Worm (Caenorhabditis elegans) whole organism, L1 larva: Measurements from ENCODE around the gene clec-178.
A peak's percentile ranks its signal among the peaks of the same experiment; 100 is the strongest.

Experiments
- C04F5.9 ChIP-seq: sonication (generic microtip); optimal IDR thresholded peaks from 2 replicates; lab custom pipeline; 2016; ENCODE audit warnings: missing genetic modification characterization, missing compliant biosample characterization
- C16A3.4 ChIP-seq: fragments of 150-350 bp; optimal IDR thresholded peaks from 2 replicates; lab custom pipeline; 2014; ENCODE audit warnings: missing biosample characterization, missing genetic modification characterization
- C34B4.2 ChIP-seq: sonication (generic microtip); optimal IDR thresholded peaks from 2 replicates; lab custom pipeline; 2017; ENCODE audit warnings: mild to moderate bottlenecking, missing genetic modification characterization, missing compliant biosample characterization
- F16B12.6 ChIP-seq: fragments of 150-350 bp; optimal IDR thresholded peaks from 2 replicates; lab custom pipeline; 2014; ENCODE audit warnings: missing biosample characterization, missing genetic modification characterization
- Y116A8C.19 ChIP-seq: sonication (generic microtip); optimal IDR thresholded peaks from 2 replicates; lab custom pipeline; 2016; ENCODE audit warnings: missing compliant biosample characterization, missing genetic modification characterization, borderline replicate concordance
- aha-1 ChIP-seq: fragments of 150-350 bp; optimal IDR thresholded peaks from 2 replicates; lab custom pipeline; 2014; ENCODE audit warnings: missing biosample characterization, missing genetic modification characterization
- aly-2 ChIP-seq: fragments of 150-350 bp; optimal IDR thresholded peaks from 2 replicates; lab custom pipeline; 2014; ENCODE audit warnings: missing biosample characterization, missing genetic modification characterization
- ama-1 ChIP-seq: fragments of 150-350 bp; optimal IDR thresholded peaks from 2 replicates; lab custom pipeline; 2014
- blmp-1 ChIP-seq: fragments of 150-350 bp; optimal IDR thresholded peaks from 2 replicates; lab custom pipeline; 2014; ENCODE audit warnings: missing biosample characterization, missing genetic modification characterization
- ceh-63 ChIP-seq: fragments of 200-800 bp; sonication (Bioruptor generic); optimal IDR thresholded peaks from 2 replicates; lab custom pipeline; 2018; ENCODE audit warnings: mild to moderate bottlenecking, missing genetic modification characterization, missing compliant biosample characterization
- ceh-8 ChIP-seq: fragments of 200-800 bp; sonication (Bioruptor generic); optimal IDR thresholded peaks from 2 replicates; lab custom pipeline; 2018; ENCODE audit warnings: mild to moderate bottlenecking, missing genetic modification characterization, moderate library complexity, missing compliant biosample characterization
- ceh-88 ChIP-seq: fragments of 200-800 bp; sonication (Bioruptor generic); IDR thresholded peaks from 2 replicates; pipeline ENCODE4 v1.3.6; 2022; ENCODE audit warnings: missing genetic modification characterization, missing compliant biosample characterization
- ces-1 ChIP-seq: fragments of 150-350 bp; optimal IDR thresholded peaks from 2 replicates; lab custom pipeline; 2014; ENCODE audit warnings: missing biosample characterization, missing genetic modification reagents, missing genetic modification characterization
- dsc-1 ChIP-seq: sonication (generic microtip); optimal IDR thresholded peaks from 2 replicates; lab custom pipeline; 2016; ENCODE audit warnings: mild to moderate bottlenecking, missing genetic modification characterization, missing compliant biosample characterization
- efl-1 ChIP-seq, 4 experiments: fragments of 150-350 bp; optimal IDR thresholded peaks in 3 of 4; peaks in 1 of 4; 1 replicate in 1 of 4; 2 replicates in 3 of 4; lab custom pipeline; 2014; ENCODE audit warnings: missing biosample characterization in 2 of 4, missing genetic modification characterization in 2 of 4, missing genetic modification reagents in 2 of 4
- efl-3 ChIP-seq: fragments of 200-800 bp; sonication (Bioruptor generic); optimal IDR thresholded peaks from 2 replicates; lab custom pipeline; 2018; ENCODE audit warnings: mild to moderate bottlenecking, missing genetic modification characterization, missing compliant biosample characterization
- egl-13 ChIP-seq: sonication (generic microtip); optimal IDR thresholded peaks from 2 replicates; lab custom pipeline; 2016; ENCODE audit warnings: missing genotype, missing genetic modification reagents, missing genetic modification characterization, missing compliant biosample characterization
- egl-27 ChIP-seq, 2 experiments: fragments of 150-350 bp in 1 of 2; sonication (generic microtip); optimal IDR thresholded peaks; 3 replicates each; lab custom pipeline; 2017 to 2018; ENCODE audit warnings: missing biosample characterization in 2 of 2, missing genetic modification characterization in 2 of 2, missing genetic modification reagents in 2 of 2
- elt-3 ChIP-seq, 6 experiments: fragments of 150-350 bp in 1 of 6; sonication (generic microtip); optimal IDR thresholded peaks; 2 replicates each; lab custom pipeline; 2017 to 2018; ENCODE audit warnings: missing biosample characterization in 6 of 6, missing genetic modification characterization in 6 of 6, inconsistent platforms in 1 of 6
- fkh-8 ChIP-seq: sonication (generic microtip); optimal IDR thresholded peaks from 2 replicates; lab custom pipeline; 2016; ENCODE audit warnings: mild to moderate bottlenecking, missing genetic modification characterization, missing compliant biosample characterization
- fos-1 ChIP-seq: fragments of 150-350 bp; optimal IDR thresholded peaks from 2 replicates; lab custom pipeline; 2014; ENCODE audit warnings: missing biosample characterization, missing genetic modification characterization
- grh-1 ChIP-seq: fragments of 200-800 bp; sonication (Bioruptor generic); IDR thresholded peaks from 2 replicates; pipeline ENCODE4 v1.3.6; 2022; ENCODE audit warnings: missing genetic modification reagents, missing genetic modification characterization, missing compliant biosample characterization
- hpl-2 ChIP-seq: fragments of 150-350 bp; optimal IDR thresholded peaks from 2 replicates; lab custom pipeline; 2014; ENCODE audit warnings: missing biosample characterization, missing genetic modification reagents, missing genetic modification characterization
- irx-1 ChIP-seq: sonication (generic microtip); optimal IDR thresholded peaks from 2 replicates; lab custom pipeline; 2016; ENCODE audit warnings: missing genetic modification characterization, missing compliant biosample characterization
- jun-1 ChIP-seq: fragments of 150-350 bp; optimal IDR thresholded peaks from 2 replicates; lab custom pipeline; 2014; ENCODE audit warnings: missing biosample characterization, missing genetic modification reagents, missing genetic modification characterization
- lin-15B ChIP-seq: fragments of 150-350 bp; sonication (generic microtip); optimal IDR thresholded peaks from 3 replicates; lab custom pipeline; 2014; ENCODE audit warnings: missing biosample characterization, missing genetic modification characterization
- lin-35 ChIP-seq, 2 experiments: fragments of 150-350 bp; optimal IDR thresholded peaks; 2 replicates each; lab custom pipeline; 2014; ENCODE audit warnings: missing biosample characterization in 2 of 2, missing genetic modification characterization in 2 of 2, missing genetic modification reagents in 2 of 2
- lsy-2 ChIP-seq, 2 experiments: fragments of 150-350 bp; optimal IDR thresholded peaks; 2 replicates each; lab custom pipeline; 2014; ENCODE audit warnings: missing biosample characterization in 2 of 2, missing genetic modification characterization in 2 of 2
- mab-9 ChIP-seq: fragments of 200-800 bp; sonication (Bioruptor generic); IDR thresholded peaks from 2 replicates; pipeline ENCODE4 v1.3.6; 2022; ENCODE audit warnings: missing genetic modification reagents, missing genetic modification characterization, missing compliant biosample characterization
- nhr-11 ChIP-seq: fragments of 150-350 bp; optimal IDR thresholded peaks from 2 replicates; lab custom pipeline; 2014; ENCODE audit warnings: missing biosample characterization, missing genetic modification characterization
- nhr-12 ChIP-seq: sonication (generic microtip); optimal IDR thresholded peaks from 2 replicates; lab custom pipeline; 2017; ENCODE audit warnings: missing biosample characterization, missing genetic modification characterization
- nhr-19 ChIP-seq: fragments of 200-800 bp; sonication (Bioruptor generic); conservative IDR thresholded peaks from 2 replicates; pipeline ENCODE4 v1.3.6; 2022; ENCODE audit warnings: missing genetic modification characterization, missing compliant biosample characterization
- nhr-20 ChIP-seq: sonication (generic microtip); optimal IDR thresholded peaks from 2 replicates; lab custom pipeline; 2016; ENCODE audit warnings: mild to moderate bottlenecking, missing genetic modification characterization, missing compliant biosample characterization
- nhr-237 ChIP-seq: fragments of 150-350 bp; optimal IDR thresholded peaks from 2 replicates; lab custom pipeline; 2014; ENCODE audit warnings: missing biosample characterization, missing genetic modification characterization
- nhr-71 ChIP-seq: sonication (generic microtip); optimal IDR thresholded peaks from 2 replicates; lab custom pipeline; 2016; ENCODE audit warnings: mild to moderate bottlenecking, missing genetic modification characterization, moderate library complexity, missing compliant biosample characterization
- nhr-76 ChIP-seq: sonication (generic microtip); optimal IDR thresholded peaks from 2 replicates; lab custom pipeline; 2017; ENCODE audit warnings: missing biosample characterization, missing genetic modification characterization
- nhr-77 ChIP-seq: fragments of 150-350 bp; optimal IDR thresholded peaks from 2 replicates; lab custom pipeline; 2014; ENCODE audit warnings: missing biosample characterization, missing genetic modification characterization
- nhr-84 ChIP-seq: sonication (generic microtip); optimal IDR thresholded peaks from 2 replicates; lab custom pipeline; 2017; ENCODE audit warnings: missing biosample characterization, missing genetic modification characterization
- pax-3 ChIP-seq: fragments of 200-800 bp; sonication (Bioruptor generic); optimal IDR thresholded peaks from 2 replicates; lab custom pipeline; 2018; ENCODE audit warnings: mild to moderate bottlenecking, missing genetic modification characterization, moderate library complexity, missing compliant biosample characterization
- snu-23 ChIP-seq: sonication (generic microtip); optimal IDR thresholded peaks from 2 replicates; lab custom pipeline; 2016; ENCODE audit warnings: missing genetic modification characterization, missing compliant biosample characterization
- sox-4 ChIP-seq: sonication (generic microtip); optimal IDR thresholded peaks from 2 replicates; lab custom pipeline; 2016; ENCODE audit warnings: missing genetic modification characterization, missing compliant biosample characterization
- swsn-7 ChIP-seq: sonication (generic microtip); optimal IDR thresholded peaks from 2 replicates; lab custom pipeline; 2016; ENCODE audit warnings: missing genetic modification characterization, missing compliant biosample characterization
- tbx-2 ChIP-seq: sonication (generic microtip); optimal IDR thresholded peaks from 2 replicates; lab custom pipeline; 2016; ENCODE audit warnings: missing genetic modification characterization, missing compliant biosample characterization
- tlp-1 ChIP-seq: fragments of 150-350 bp; optimal IDR thresholded peaks from 2 replicates; lab custom pipeline; 2014; ENCODE audit warnings: missing biosample characterization, missing genetic modification characterization
- unc-30 ChIP-seq: sonication (generic microtip); optimal IDR thresholded peaks from 2 replicates; lab custom pipeline; 2017; ENCODE audit warnings: missing biosample characterization, missing genetic modification characterization
- unc-62 ChIP-seq: fragments of 150-350 bp; optimal IDR thresholded peaks from 2 replicates; lab custom pipeline; 2014; ENCODE audit warnings: missing biosample characterization, missing genetic modification reagents, missing genetic modification characterization
- unc-86 ChIP-seq: sonication (generic microtip); optimal IDR thresholded peaks from 2 replicates; lab custom pipeline; 2016; ENCODE audit warnings: missing genetic modification characterization, missing compliant biosample characterization
- unc-98 ChIP-seq: fragments of 200-800 bp; sonication (Bioruptor generic); IDR thresholded peaks from 2 replicates; pipeline ENCODE4 v1.3.6; 2022; ENCODE audit warnings: missing genetic modification characterization, missing compliant biosample characterization
- ztf-11 ChIP-seq, 2 experiments: sonication (generic microtip); optimal IDR thresholded peaks; 2 replicates each; lab custom pipeline; 2016 to 2017; ENCODE audit warnings: missing genetic modification characterization in 2 of 2, missing biosample characterization in 1 of 2, missing compliant biosample characterization in 1 of 2
- ztf-4 ChIP-seq: fragments of 150-350 bp; optimal IDR thresholded peaks from 2 replicates; lab custom pipeline; 2014; ENCODE audit warnings: missing biosample characterization, missing genetic modification characterization

The clec-178 gene

ce11 chrIV:5655966-5656389 lies 2.2 kb downstream of the clec-178 start (continued):
- no peak for TF ChIP-seq hpl-2 (GFP tag; lab: Kevin White, UChicago)
- TF ChIP-seq nhr-76 (tag; lab: Kevin White, UChicago), result no peak
- TF ChIP-seq swsn-7 (tag; lab: Kevin White, UChicago), result peak; percentile 32
- TF ChIP-seq ceh-63 (GFP tag; lab: Kevin White, UChicago), result no peak
- TF ChIP-seq C34B4.2 (tag; lab: Kevin White, UChicago), result no peak
- TF ChIP-seq unc-86 (tag; lab: Kevin White, UChicago), result no peak
- TF ChIP-seq ztf-11 (tag; optimal IDR thresholded peaks at IDR 0.05; lab: Kevin White, UChicago), result no peak
- no peak for TF ChIP-seq dsc-1 (tag; lab: Kevin White, UChicago)
- peak; percentile 93 for TF ChIP-seq aha-1
- TF ChIP-seq unc-62 (GFP tag; lab: Kevin White, UChicago), result no peak
- no peak for TF ChIP-seq mab-9 (GFP tag; lab: Robert Waterston, UW)
- no peak for TF ChIP-seq ceh-8
- TF ChIP-seq tbx-2 (tag; lab: Kevin White, UChicago), result peak; percentile 45
- TF ChIP-seq ama-1 (lab: Kevin White, UChicago), result no peak
- TF ChIP-seq nhr-12 (tag; lab: Kevin White, UChicago), result no peak
- TF ChIP-seq nhr-77 (tag; lab: Kevin White, UChicago), result peak; percentile 51
- TF ChIP-seq unc-30, result no peak
- no peak for TF ChIP-seq pax-3 (tag; lab: Kevin White, UChicago)
- peak; percentile 60 for TF ChIP-seq nhr-19 (GFP tag; lab: Robert Waterston, UW)
- TF ChIP-seq nhr-11, result no peak
- TF ChIP-seq egl-13 (tag; lab: Kevin White, UChicago), result no peak
- TF ChIP-seq sox-4, result no peak
- no peak for TF ChIP-seq C04F5.9
- TF ChIP-seq irx-1 (tag; lab: Kevin White, UChicago), result peak; percentile 26
- TF ChIP-seq grh-1 (GFP tag; lab: Robert Waterston, UW), result peak; percentile 48; the same call in 1 of the 2 replicates
- TF ChIP-seq ces-1 (GFP tag; lab: Kevin White, UChicago), result no peak
- no peak for TF ChIP-seq Y116A8C.19
- no peak for TF ChIP-seq F16B12.6
- peak; percentile 59 for TF ChIP-seq blmp-1
- no peak for TF ChIP-seq unc-98 (GFP tag; lab: Robert Waterston, UW)
- no peak for TF ChIP-seq aly-2 (tag; lab: Kevin White, UChicago)
- TF ChIP-seq lin-35 (GFP tag; optimal IDR thresholded peaks at IDR 0.05; lab: Kevin White, UChicago), result peak; percentile 73 to 84

- peak; percentile 1 for TF ChIP-seq unc-86 (tag; lab: Kevin White, UChicago)
- peak; percentile 31 for TF ChIP-seq ztf-4 (tag; lab: Kevin White, UChicago)
- TF ChIP-seq C16A3.4 (tag; lab: Kevin White, UChicago), result peak; percentile 60
- peak; percentile 93 for TF ChIP-seq snu-23 (GFP tag; lab: Kevin White, UChicago)
- no peak for TF ChIP-seq ztf-11 (tag; optimal IDR thresholded peaks at IDR 0.05; lab: Kevin White, UChicago)
- TF ChIP-seq egl-27 (tag; optimal IDR thresholded peaks at IDR 0.05; lab: Kevin White, UChicago), result peak in 1 of 2 experiments; percentile 79
- TF ChIP-seq dsc-1 (tag; lab: Kevin White, UChicago), result peak; percentile 44
- TF ChIP-seq nhr-237 (tag; lab: Kevin White, UChicago), result peak; percentile 45
- peak; percentile 56; the same call in 1 of the 2 replicates for TF ChIP-seq ceh-88 (GFP tag; lab: Robert Waterston, UW)
- peak; percentile 96 for TF ChIP-seq nhr-20 (tag; lab: Kevin White, UChicago)
- peak; percentile 81 for TF ChIP-seq swsn-7 (tag; lab: Kevin White, UChicago)
- peak; percentile 78 for TF ChIP-seq jun-1 (tag; lab: Kevin White, UChicago)
- TF ChIP-seq nhr-76 (tag; lab: Kevin White, UChicago), result no peak
- no peak for TF ChIP-seq C34B4.2 (tag; lab: Kevin White, UChicago)
- TF ChIP-seq hpl-2 (GFP tag; lab: Kevin White, UChicago), result no peak
- peak; percentile 73 to 81 for TF ChIP-seq lsy-2 (tag; optimal IDR thresholded peaks at IDR 0.05; lab: Kevin White, UChicago)
- peak; percentile 83 for TF ChIP-seq blmp-1
- TF ChIP-seq lin-15B (tag; lab: Kevin White, UChicago), result no peak
- peak; percentile 36; the same call in 1 of the 2 replicates for TF ChIP-seq unc-98 (GFP tag; lab: Robert Waterston, UW)
- TF ChIP-seq nhr-84, result no peak
- TF ChIP-seq nhr-77 (tag; lab: Kevin White, UChicago), result peak; percentile 92
- peak; percentile 48 for TF ChIP-seq fos-1 (tag; lab: Kevin White, UChicago)
- TF ChIP-seq grh-1 (GFP tag; lab: Robert Waterston, UW), result peak; percentile 70
- peak; percentile 72 to 81 for TF ChIP-seq efl-1 (optimal IDR thresholded peaks at IDR 0.05; lab: Kevin White, UChicago)
- TF ChIP-seq efl-1 (GFP tag; optimal IDR thresholded peaks at IDR 0.05 in 1 of 2; lab: Kevin White, UChicago), result peak; percentile 39 to 93
- TF ChIP-seq fkh-8 (tag; lab: Kevin White, UChicago), result peak; percentile 83
- no peak for TF ChIP-seq tlp-1
- TF ChIP-seq aha-1, result peak; percentile 53
- TF ChIP-seq efl-3 (GFP tag; lab: Kevin White, UChicago), result no peak
- TF ChIP-seq C04F5.9, result peak; percentile 16
- TF ChIP-seq nhr-71 (tag; lab: Kevin White, UChicago), result peak; percentile 95
- TF ChIP-seq elt-3 (tag; optimal IDR thresholded peaks at IDR 0.05; lab: Kevin White, UChicago), result peak in 3 of 6 experiments; percentile 51 to 83 (median 73)
- no peak for TF ChIP-seq sox-4
Measured at ce11 chrIV:5657126-5657666, 3.4 kb downstream of the clec-178 start.
